Worm (Caenorhabditis elegans) whole organism, L1 larva: ENCODE results near the gene str-106.

Source experiments
- alr-1 ChIP-seq: fragments of 200-800 bp; sonication (Bioruptor generic); optimal IDR thresholded peaks from 2 replicates; lab custom pipeline; 2018; ENCODE audit warnings: borderline replicate concordance, mild to moderate bottlenecking, missing genetic modification characterization, missing compliant biosample characterization
- ceh-63 ChIP-seq: fragments of 200-800 bp; sonication (Bioruptor generic); optimal IDR thresholded peaks from 2 replicates; lab custom pipeline; 2018; ENCODE audit warnings: mild to moderate bottlenecking, missing genetic modification characterization, missing compliant biosample characterization
- ceh-88 ChIP-seq: fragments of 200-800 bp; sonication (Bioruptor generic); IDR thresholded peaks from 2 replicates; pipeline ENCODE4 v1.3.6; 2022; ENCODE audit warnings: missing genetic modification characterization, missing compliant biosample characterization
- ceh-90 ChIP-seq: sonication (generic microtip); optimal IDR thresholded peaks from 2 replicates; lab custom pipeline; 2016; ENCODE audit warnings: missing genetic modification characterization, missing compliant biosample characterization
- ces-1 ChIP-seq: fragments of 150-350 bp; optimal IDR thresholded peaks from 2 replicates; lab custom pipeline; 2014; ENCODE audit warnings: missing biosample characterization, missing genetic modification reagents, missing genetic modification characterization
- dsc-1 ChIP-seq: sonication (generic microtip); optimal IDR thresholded peaks from 2 replicates; lab custom pipeline; 2016; ENCODE audit warnings: mild to moderate bottlenecking, missing genetic modification characterization, missing compliant biosample characterization
- elt-3 ChIP-seq, 6 experiments: fragments of 150-350 bp in 1 of 6; sonication (generic microtip); optimal IDR thresholded peaks; 2 replicates each; lab custom pipeline; 2017 to 2018; ENCODE audit warnings: missing biosample characterization in 6 of 6, missing genetic modification characterization in 6 of 6, inconsistent platforms in 1 of 6
- ets-5 ChIP-seq: fragments of 200-800 bp; sonication (Bioruptor generic); IDR thresholded peaks from 2 replicates; pipeline ENCODE4 v1.3.6; 2022; ENCODE audit warnings: missing genetic modification characterization, missing compliant biosample characterization
- fkh-8 ChIP-seq: sonication (generic microtip); optimal IDR thresholded peaks from 2 replicates; lab custom pipeline; 2016; ENCODE audit warnings: mild to moderate bottlenecking, missing genetic modification characterization, missing compliant biosample characterization
- grh-1 ChIP-seq: fragments of 200-800 bp; sonication (Bioruptor generic); IDR thresholded peaks from 2 replicates; pipeline ENCODE4 v1.3.6; 2022; ENCODE audit warnings: missing genetic modification reagents, missing genetic modification characterization, missing compliant biosample characterization
- hlh-4 ChIP-seq: sonication (generic microtip); optimal IDR thresholded peaks from 2 replicates; lab custom pipeline; 2016; ENCODE audit warnings: mild to moderate bottlenecking, missing genetic modification characterization, missing compliant biosample characterization
- hpl-2 ChIP-seq: fragments of 150-350 bp; optimal IDR thresholded peaks from 2 replicates; lab custom pipeline; 2014; ENCODE audit warnings: missing biosample characterization, missing genetic modification reagents, missing genetic modification characterization
- irx-1 ChIP-seq: sonication (generic microtip); optimal IDR thresholded peaks from 2 replicates; lab custom pipeline; 2016; ENCODE audit warnings: missing genetic modification characterization, missing compliant biosample characterization
- lin-14 ChIP-seq: fragments of 200-800 bp; sonication (Bioruptor generic); optimal IDR thresholded peaks from 2 replicates; lab custom pipeline; 2018; ENCODE audit warnings: mild to moderate bottlenecking, missing genetic modification characterization, moderate library complexity, missing compliant biosample characterization
- lin-35 ChIP-seq, 2 experiments: fragments of 150-350 bp; optimal IDR thresholded peaks; 2 replicates each; lab custom pipeline; 2014; ENCODE audit warnings: missing biosample characterization in 2 of 2, missing genetic modification characterization in 2 of 2, missing genetic modification reagents in 2 of 2
- lir-3 ChIP-seq: sonication (generic microtip); optimal IDR thresholded peaks from 2 replicates; lab custom pipeline; 2016; ENCODE audit warnings: mild to moderate bottlenecking, missing genetic modification characterization, moderate library complexity, missing compliant biosample characterization; ENCODE audit not compliant: poor library complexity
- mdl-1 ChIP-seq, 2 experiments: fragments of 150-350 bp; optimal IDR thresholded peaks; 2 replicates each; lab custom pipeline; 2014 to 2017; ENCODE audit warnings: missing biosample characterization in 2 of 2, missing genetic modification characterization in 2 of 2, inconsistent platforms in 1 of 2
- nhr-20 ChIP-seq: sonication (generic microtip); optimal IDR thresholded peaks from 2 replicates; lab custom pipeline; 2016; ENCODE audit warnings: mild to moderate bottlenecking, missing genetic modification characterization, missing compliant biosample characterization
- nhr-76 ChIP-seq: sonication (generic microtip); optimal IDR thresholded peaks from 2 replicates; lab custom pipeline; 2017; ENCODE audit warnings: missing biosample characterization, missing genetic modification characterization
- pag-3 ChIP-seq: sonication (generic microtip); optimal IDR thresholded peaks from 2 replicates; lab custom pipeline; 2017; ENCODE audit warnings: missing genetic modification characterization, mild to moderate bottlenecking, missing compliant biosample characterization, antibody characterized with exemption, borderline replicate concordance; ENCODE audit not compliant: insufficient read depth
- skn-1 ChIP-seq: fragments of 150-350 bp; optimal IDR thresholded peaks from 2 replicates; lab custom pipeline; 2014; ENCODE audit warnings: missing biosample characterization, missing genetic modification characterization
- snpc-4 ChIP-seq: fragments of 150-350 bp; optimal IDR thresholded peaks from 2 replicates; lab custom pipeline; 2014; ENCODE audit warnings: missing biosample characterization, missing genetic modification characterization
- sup-37 ChIP-seq: fragments of 200-800 bp; sonication (Bioruptor generic); optimal IDR thresholded peaks from 2 replicates; lab custom pipeline; 2018; ENCODE audit warnings: mild to moderate bottlenecking, missing genetic modification characterization, missing compliant biosample characterization
- unc-86 ChIP-seq: sonication (generic microtip); optimal IDR thresholded peaks from 2 replicates; lab custom pipeline; 2016; ENCODE audit warnings: missing genetic modification characterization, missing compliant biosample characterization
- zag-1 ChIP-seq: fragments of 150-350 bp; optimal IDR thresholded peaks from 2 replicates; lab custom pipeline; 2014; ENCODE audit warnings: missing biosample characterization, missing genetic modification characterization

str-106 gene

ce11 chrV:16224027-16224426 lies 43.6 kb downstream of the str-106 start, which contains the start of gene stdh-2:
Gene stdh-2, plus strand, starts transcription at chrV:16224327.
- TF ChIP-seq ceh-63 (GFP tag; lab: Kevin White, UChicago) = no peak
- no peak for TF ChIP-seq ceh-88
- no peak for TF ChIP-seq ceh-90 (tag; lab: Kevin White, UChicago)
- TF ChIP-seq unc-86 (tag; lab: Kevin White, UChicago) = no peak
- TF ChIP-seq lir-3 (tag; lab: Kevin White, UChicago) = no peak
- TF ChIP-seq mdl-1 (tag; optimal IDR thresholded peaks at IDR 0.05; lab: Kevin White, UChicago) = no peak
- no peak for TF ChIP-seq ets-5 (GFP tag; lab: Robert Waterston, UW)

- TF ChIP-seq snpc-4 (tag; lab: Kevin White, UChicago) (peak; percentile 69), irx-1 (tag; lab: Kevin White, UChicago) (no peak), fkh-8 (no peak)
- TF ChIP-seq, all 84 proteins: peak for 1
Observed at ce11 chrV:16225524-16226116, 45.2 kb downstream of the str-106 start.

DNA sequence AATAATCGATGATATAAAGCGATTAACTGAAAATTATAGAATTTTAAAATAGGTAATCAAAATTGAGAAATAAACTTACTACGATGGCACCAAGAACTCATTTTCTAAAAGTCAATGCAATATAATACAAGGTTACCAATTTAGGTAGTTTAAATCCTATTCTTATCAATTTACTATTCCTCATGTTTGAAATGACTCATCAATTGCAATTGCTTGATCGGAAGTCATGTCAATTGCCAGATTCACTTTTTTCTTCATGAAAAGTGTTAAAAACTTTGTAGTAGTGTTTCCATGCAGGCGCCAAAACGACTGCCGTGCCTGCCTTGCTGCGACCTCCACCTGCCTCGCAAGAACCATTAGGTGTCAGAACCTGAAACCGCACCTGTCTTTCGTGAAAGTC lies 46.1 kb downstream of the str-106 start, which contains the start of gene F11A5.13:
Gene F11A5.13, minus strand, starts transcription at position 101 of the 400 bp plus-strand sequence.
- no peak for TF ChIP-seq mdl-1 (tag; optimal IDR thresholded peaks at IDR 0.05; lab: Kevin White, UChicago)
- TF ChIP-seq hpl-2 = no peak
- no peak for TF ChIP-seq hlh-4 (tag; lab: Kevin White, UChicago)
- TF ChIP-seq dsc-1 (tag; lab: Kevin White, UChicago) = no peak
- TF ChIP-seq sup-37 = no peak
- no peak for TF ChIP-seq irx-1 (tag; lab: Kevin White, UChicago)
- TF ChIP-seq fkh-8 = no peak
- no peak for TF ChIP-seq alr-1
- no peak for TF ChIP-seq elt-3 (tag; optimal IDR thresholded peaks at IDR 0.05; lab: Kevin White, UChicago)
- no peak for TF ChIP-seq pag-3 (tag; lab: Kevin White, UChicago)
- no peak for TF ChIP-seq lir-3 (tag; lab: Kevin White, UChicago)
- TF ChIP-seq nhr-76 (tag; lab: Kevin White, UChicago) = no peak
- no peak for TF ChIP-seq ces-1 (GFP tag; lab: Kevin White, UChicago)

DNA sequence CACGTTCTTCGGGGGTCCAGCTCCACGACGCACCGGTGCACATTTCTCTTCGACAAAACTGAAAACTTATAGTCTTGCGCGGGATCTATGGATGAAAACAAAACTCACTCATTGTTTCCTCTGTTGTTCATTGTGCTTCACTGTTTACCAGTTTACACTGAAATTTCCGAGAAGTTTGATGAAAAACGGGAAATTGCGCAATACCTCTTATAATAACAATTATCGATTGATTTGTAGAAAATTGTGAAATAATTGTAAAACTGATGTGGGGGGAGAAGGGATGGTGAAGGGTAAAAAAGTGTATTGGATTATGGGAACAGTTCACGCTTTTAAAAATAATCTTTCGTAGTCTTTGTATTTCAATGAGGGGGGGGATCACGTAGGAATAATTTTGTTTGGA lies 49.0 kb downstream of the str-106 start:
- TF ChIP-seq grh-1 (GFP tag; lab: Robert Waterston, UW) = no peak
- TF ChIP-seq zag-1 = no peak
- TF ChIP-seq lin-14 (GFP tag; lab: Kevin White, UChicago) = no peak
- TF ChIP-seq skn-1 (tag; lab: Kevin White, UChicago) = no peak
- no peak for TF ChIP-seq lin-35 (GFP tag; optimal IDR thresholded peaks at IDR 0.05; lab: Kevin White, UChicago)

DNA sequence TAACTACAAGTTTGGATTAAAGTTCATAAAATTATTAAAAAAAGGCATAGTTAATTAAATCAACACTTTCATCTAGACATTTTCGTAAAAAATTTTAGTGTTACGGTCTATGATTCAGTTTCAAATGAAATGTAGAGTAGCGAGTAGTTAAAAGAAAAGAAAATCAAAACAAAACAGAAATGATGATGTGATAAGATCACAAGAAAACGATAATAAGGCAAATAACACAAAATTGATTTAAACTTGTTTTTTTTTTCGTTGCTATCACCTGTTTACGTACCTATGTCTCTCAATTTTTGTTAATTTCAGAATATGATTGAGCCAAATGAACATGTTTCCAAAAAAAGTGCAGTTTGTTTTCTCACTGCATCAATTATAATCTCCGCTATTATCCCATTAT lies 49.4 kb downstream of the str-106 start, which contains the start of the genes F21H7.2 and F21H7.12:
Gene F21H7.2, minus strand, starts transcription at position 101 of the 400 bp plus-strand sequence.
Gene F21H7.12, plus strand, starts transcription at position 270 of the 400 bp plus-strand sequence.
- TF ChIP-seq nhr-20 (no peak), elt-3 (tag; optimal IDR thresholded peaks at IDR 0.05; lab: Kevin White, UChicago) (peak in 1 of 6 experiments; percentile 18)
